Worm (Caenorhabditis elegans) whole organism, L2 larva: ENCODE results near the gene ugt-17.

ENCODE experiments used
- dmd-4 ChIP-seq: sonication (generic microtip); optimal IDR thresholded peaks from 2 replicates; lab custom pipeline; 2017; ENCODE audit warnings: missing biosample characterization, missing genetic modification characterization
- lsy-2 ChIP-seq, 2 experiments: fragments of 150-350 bp in 1 of 2; sonication (generic microtip) in 1 of 2; optimal IDR thresholded peaks; 2 replicates each; lab custom pipeline; 2014 to 2017; ENCODE audit warnings: missing biosample characterization in 2 of 2, missing genetic modification characterization in 2 of 2
- mdl-1 ChIP-seq, 2 experiments: fragments of 150-350 bp in 1 of 2; sonication (generic microtip) in 1 of 2; optimal IDR thresholded peaks; 2 replicates each; lab custom pipeline; 2017; ENCODE audit warnings: missing biosample characterization in 2 of 2, missing genetic modification characterization in 2 of 2
- nhr-12 ChIP-seq: fragments of 150-350 bp; optimal IDR thresholded peaks from 2 replicates; lab custom pipeline; 2014; ENCODE audit warnings: missing biosample characterization, missing genetic modification characterization
- peb-1 ChIP-seq: fragments of 150-350 bp; optimal IDR thresholded peaks from 2 replicates; lab custom pipeline; 2014; ENCODE audit warnings: missing biosample characterization, missing genetic modification characterization

DNA sequence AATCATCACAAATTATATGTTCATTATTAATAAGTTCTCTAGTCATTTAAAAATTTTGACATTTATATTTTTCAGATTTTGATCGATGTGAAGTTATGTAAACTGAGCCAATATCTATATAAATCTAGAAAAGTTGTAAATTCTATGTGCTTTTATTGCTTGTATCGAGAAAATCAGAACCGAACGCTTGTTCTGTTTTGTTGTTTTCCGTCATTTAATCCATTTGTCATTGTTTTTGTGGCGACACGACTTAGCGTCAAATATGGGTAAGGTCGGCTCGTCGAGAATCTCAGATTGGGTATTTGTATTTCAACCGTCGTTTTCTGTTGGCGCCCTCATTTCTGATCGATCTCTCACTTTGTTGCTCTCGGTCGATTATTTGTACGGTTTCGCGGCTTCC is 9.6 kb upstream of the ugt-17 start, which contains the start of gene cht-5:
- TF ChIP-seq mdl-1 (tag; optimal IDR thresholded peaks at IDR 0.05; lab: Kevin White, UChicago) (no peak), nhr-12 (tag; lab: Kevin White, UChicago) (no peak), dmd-4 (tag; lab: Kevin White, UChicago) (no peak), peb-1 (tag; lab: Kevin White, UChicago) (no peak), lsy-2 (tag; optimal IDR thresholded peaks at IDR 0.05; lab: Kevin White, UChicago) (no peak)
